Fruit fly (Drosophila melanogaster) whole organism: ENCODE data around the gene Decay.

Experiments used
- CG8478 ChIP-seq: fragments of >200 bp; optimal IDR thresholded peaks from 2 replicates; lab custom pipeline; 2018; ENCODE audit warnings: inconsistent platforms
- Dll ChIP-seq: fragments of >200 bp; optimal IDR thresholded peaks from 2 replicates; lab custom pipeline; 2017
- EcR ChIP-seq, 2 experiments: fragments of >200 bp; optimal IDR thresholded peaks; 2 replicates each; lab custom pipeline; 2017; ENCODE audit warnings: missing biosample characterization in 2 of 2, missing genetic modification characterization in 2 of 2, missing genetic modification reagents in 2 of 2
- pan ChIP-seq: fragments of >200 bp; optimal IDR thresholded peaks from 2 replicates; lab custom pipeline; 2017
- psq ChIP-seq: fragments of >200 bp; optimal IDR thresholded peaks from 2 replicates; lab custom pipeline; 2017
- usp ChIP-seq: fragments of >200 bp; optimal IDR thresholded peaks from 2 replicates; lab custom pipeline; 2017; ENCODE audit warnings: missing biosample characterization, missing genetic modification characterization, mixed read lengths

Decay gene

dm6 chr3R:16500919-16501851, at the start of gene Decay:
Gene Decay, minus strand, starts transcription at chr3R:16501050.
- TF ChIP-seq CG8478 (lab: Kevin White, UChicago) (no peak), psq (no peak), EcR (GFP tag; optimal IDR thresholded peaks at IDR 0.05; lab: Kevin White, UChicago) (no peak), pan (no peak), usp (GFP tag; lab: Kevin White, UChicago) (no peak), Dll (lab: Kevin White, UChicago) (no peak)

dm6 chr3R:16545705-16546104, 44.9 kb upstream of the Decay start:
- TF ChIP-seq psq (no peak), usp (GFP tag; lab: Kevin White, UChicago) (no peak), Dll (lab: Kevin White, UChicago) (no peak), CG8478 (lab: Kevin White, UChicago) (no peak), pan (no peak), EcR (GFP tag; optimal IDR thresholded peaks at IDR 0.05; lab: Kevin White, UChicago) (no peak)

- TF ChIP-seq EcR (GFP tag; optimal IDR thresholded peaks at IDR 0.05; lab: Kevin White, UChicago) = no peak
- TF ChIP-seq psq = no peak
Measured at dm6 chr3R:16542538-16542937, 41.7 kb upstream of the Decay start.

dm6 chr3R:16541932-16542331, 41.1 kb upstream of the Decay start:
- no peak for TF ChIP-seq EcR (GFP tag; optimal IDR thresholded peaks at IDR 0.05; lab: Kevin White, UChicago)
- TF ChIP-seq psq = no peak
- no peak for TF ChIP-seq CG8478 (lab: Kevin White, UChicago)
- no peak for TF ChIP-seq pan
- no peak for TF ChIP-seq usp (GFP tag; lab: Kevin White, UChicago)
- no peak for TF ChIP-seq Dll (lab: Kevin White, UChicago)

- TF ChIP-seq usp (GFP tag; lab: Kevin White, UChicago) (no peak), EcR (GFP tag; optimal IDR thresholded peaks at IDR 0.05; lab: Kevin White, UChicago) (no peak), CG8478 (lab: Kevin White, UChicago) (no peak), pan (no peak), Dll (lab: Kevin White, UChicago) (no peak), psq (no peak)
Measured at dm6 chr3R:16541293-16541692, 40.4 kb upstream of the Decay start.

- TF ChIP-seq pan = no peak
- no peak for TF ChIP-seq usp (GFP tag; lab: Kevin White, UChicago)
- TF ChIP-seq psq = no peak
- no peak for TF ChIP-seq EcR (GFP tag; optimal IDR thresholded peaks at IDR 0.05; lab: Kevin White, UChicago)
- no peak for TF ChIP-seq Dll (lab: Kevin White, UChicago)
- no peak for TF ChIP-seq CG8478 (lab: Kevin White, UChicago)
Measured at dm6 chr3R:16538862-16539437, 38.1 kb upstream of the Decay start.

dm6 chr3R:16537307-16537706, 36.5 kb upstream of the Decay start:
- TF ChIP-seq CG8478 (lab: Kevin White, UChicago) = no peak
- TF ChIP-seq psq = no peak
- TF ChIP-seq usp (GFP tag; lab: Kevin White, UChicago) = no peak
- TF ChIP-seq EcR (GFP tag; optimal IDR thresholded peaks at IDR 0.05; lab: Kevin White, UChicago) = no peak
- TF ChIP-seq Dll (lab: Kevin White, UChicago) = no peak
- no peak for TF ChIP-seq pan

- TF ChIP-seq psq (no peak), EcR (GFP tag; optimal IDR thresholded peaks at IDR 0.05; lab: Kevin White, UChicago) (no peak), usp (GFP tag; lab: Kevin White, UChicago) (no peak), CG8478 (lab: Kevin White, UChicago) (no peak), pan (no peak), Dll (lab: Kevin White, UChicago) (no peak)
Measured at dm6 chr3R:16533749-16534304, 33.0 kb upstream of the Decay start.

- TF ChIP-seq pan = no peak
- TF ChIP-seq CG8478 (lab: Kevin White, UChicago) = no peak
- TF ChIP-seq psq = no peak
- no peak for TF ChIP-seq EcR (GFP tag; optimal IDR thresholded peaks at IDR 0.05; lab: Kevin White, UChicago)
- TF ChIP-seq Dll (lab: Kevin White, UChicago) = no peak
- no peak for TF ChIP-seq usp (GFP tag; lab: Kevin White, UChicago)
Measured at dm6 chr3R:16530424-16530823, 29.6 kb upstream of the Decay start.

- TF ChIP-seq CG8478 (lab: Kevin White, UChicago) (no peak), pan (no peak), psq (no peak), usp (GFP tag; lab: Kevin White, UChicago) (no peak), EcR (GFP tag; optimal IDR thresholded peaks at IDR 0.05; lab: Kevin White, UChicago) (no peak), Dll (lab: Kevin White, UChicago) (no peak)
Measured at dm6 chr3R:16528429-16528828, 27.6 kb upstream of the Decay start.

- TF ChIP-seq pan = no peak
- no peak for TF ChIP-seq Dll (lab: Kevin White, UChicago)
- TF ChIP-seq CG8478 (lab: Kevin White, UChicago) = no peak
- TF ChIP-seq EcR (GFP tag; optimal IDR thresholded peaks at IDR 0.05; lab: Kevin White, UChicago) = no peak
- no peak for TF ChIP-seq usp (GFP tag; lab: Kevin White, UChicago)
- no peak for TF ChIP-seq psq
Measured at dm6 chr3R:16526697-16527370, 26.0 kb upstream of the Decay start.
